Worm (Caenorhabditis elegans) whole organism, L4 larva: ENCODE results near the gene chat-1.

ENCODE experiments used
- D1046.2 ChIP-seq: fragments of 200-800 bp; sonication (Bioruptor generic); IDR thresholded peaks from 2 replicates; pipeline ENCODE4 v1.3.6; 2022; ENCODE audit warnings: missing genetic modification characterization, missing compliant biosample characterization
- dpl-1 ChIP-seq: fragments of 150-350 bp; optimal IDR thresholded peaks from 2 replicates; lab custom pipeline; 2014; ENCODE audit warnings: missing biosample characterization, missing genetic modification reagents, missing genetic modification characterization
- gei-8 ChIP-seq: fragments of 200-800 bp; sonication (Bioruptor generic); optimal IDR thresholded peaks from 2 replicates; lab custom pipeline; 2018; ENCODE audit warnings: mild to moderate bottlenecking, missing genetic modification characterization, missing compliant biosample characterization
- nhr-237 ChIP-seq: sonication (generic microtip); optimal IDR thresholded peaks from 2 replicates; lab custom pipeline; 2017; ENCODE audit warnings: missing biosample characterization, missing genetic modification characterization
- nhr-25 ChIP-seq: sonication (generic microtip); optimal IDR thresholded peaks from 2 replicates; lab custom pipeline; 2017; ENCODE audit warnings: missing genetic modification characterization, mild to moderate bottlenecking, missing compliant biosample characterization, antibody characterized with exemption, moderate library complexity, borderline replicate concordance; ENCODE audit not compliant: insufficient read depth
- nhr-77 ChIP-seq: fragments of 150-350 bp; optimal IDR thresholded peaks from 2 replicates; lab custom pipeline; 2014; ENCODE audit warnings: missing biosample characterization, missing genetic modification characterization
- pqm-1 ChIP-seq: sonication (generic microtip); optimal IDR thresholded peaks from 2 replicates; lab custom pipeline; 2017; ENCODE audit warnings: missing biosample characterization, missing genetic modification characterization
- snpc-4 ChIP-seq: fragments of 150-350 bp; optimal IDR thresholded peaks from 2 replicates; lab custom pipeline; 2014; ENCODE audit warnings: missing biosample characterization, missing genetic modification characterization
- unc-62 ChIP-seq, 3 experiments: fragments of 150-350 bp in 1 of 3; sonication (generic microtip); optimal IDR thresholded peaks in 2 of 3; peaks in 1 of 3; 1 replicate in 1 of 3; 2 replicates in 2 of 3; lab custom pipeline; 2014 to 2017; ENCODE audit warnings: missing biosample characterization in 3 of 3, missing genetic modification characterization in 3 of 3, missing genetic modification reagents in 3 of 3, missing genotype in 1 of 3
- ztf-11 ChIP-seq: fragments of 150-350 bp; optimal IDR thresholded peaks from 2 replicates; lab custom pipeline; 2014; ENCODE audit warnings: missing biosample characterization, missing genetic modification characterization
- ztf-7 ChIP-seq: fragments of 150-350 bp; optimal IDR thresholded peaks from 2 replicates; lab custom pipeline; 2014; ENCODE audit warnings: missing biosample characterization, missing genetic modification characterization

- TF ChIP-seq nhr-77 (tag; lab: Kevin White, UChicago): no peak
- no peak for TF ChIP-seq gei-8 (GFP tag; lab: Kevin White, UChicago)
- no peak for TF ChIP-seq nhr-25 (tag; lab: Kevin White, UChicago)
- peak in 1 of 2 experiments; percentile 55 for TF ChIP-seq unc-62 (GFP tag; optimal IDR thresholded peaks at IDR 0.05 in 1 of 2; lab: Kevin White, UChicago)
- TF ChIP-seq unc-62 (tag; optimal IDR thresholded peaks at IDR 0.05; lab: Kevin White, UChicago): no peak
- no peak for TF ChIP-seq snpc-4 (tag; lab: Kevin White, UChicago)
- TF ChIP-seq ztf-11: no peak
- no peak for TF ChIP-seq dpl-1 (GFP tag; lab: Kevin White, UChicago)
- no peak for TF ChIP-seq nhr-237
- no peak for TF ChIP-seq pqm-1
- no peak for TF ChIP-seq D1046.2 (GFP tag; lab: Robert Waterston, UW)
- TF ChIP-seq ztf-7 (tag; lab: Kevin White, UChicago): no peak
These were observed 23.2 kb upstream of the chat-1 start for ce11 chrIV:4423885-4424284.
